Worm (Caenorhabditis elegans) whole organism, mixed stage, embryonic: ENCODE results near the gene nspb-8.

Experiments used
- elt-1 ChIP-seq: sonication (generic microtip); optimal IDR thresholded peaks from 2 replicates; lab custom pipeline; 2017; ENCODE audit warnings: missing genetic modification characterization, mild to moderate bottlenecking, missing compliant biosample characterization, antibody characterized with exemption, moderate library complexity, borderline replicate concordance; ENCODE audit not compliant: insufficient read depth
- elt-3 ChIP-seq: fragments of 150-350 bp; optimal IDR thresholded peaks from 2 replicates; lab custom pipeline; 2014; ENCODE audit warnings: missing biosample characterization, missing genetic modification characterization
- ham-2 ChIP-seq: fragments of 200-800 bp; sonication (Bioruptor generic); optimal IDR thresholded peaks from 2 replicates; lab custom pipeline; 2018; ENCODE audit warnings: mild to moderate bottlenecking, missing genetic modification characterization, missing compliant biosample characterization
- lin-13 ChIP-seq: fragments of 150-350 bp; optimal IDR thresholded peaks from 2 replicates; lab custom pipeline; 2014; ENCODE audit warnings: missing biosample characterization, missing genetic modification characterization
- mls-2 ChIP-seq: sonication (generic microtip); optimal IDR thresholded peaks from 2 replicates; lab custom pipeline; 2016; ENCODE audit warnings: mild to moderate bottlenecking, missing genetic modification characterization, moderate library complexity, missing compliant biosample characterization
- nhr-12 ChIP-seq: fragments of 150-350 bp; optimal IDR thresholded peaks from 2 replicates; lab custom pipeline; 2014; ENCODE audit warnings: missing biosample characterization, missing genetic modification characterization
- nhr-237 ChIP-seq: fragments of 150-350 bp; optimal IDR thresholded peaks from 2 replicates; lab custom pipeline; 2014; ENCODE audit warnings: missing biosample characterization, missing genetic modification characterization
- pha-4 ChIP-seq: fragments of 150-350 bp; optimal IDR thresholded peaks from 2 replicates; lab custom pipeline; 2018; ENCODE audit warnings: missing biosample characterization, missing genetic modification reagents, missing genetic modification characterization
- snpc-4 ChIP-seq: fragments of 150-350 bp; optimal IDR thresholded peaks from 2 replicates; lab custom pipeline; 2014; ENCODE audit warnings: missing biosample characterization, missing genetic modification characterization
- unc-39 ChIP-seq: fragments of 150-350 bp; optimal IDR thresholded peaks from 2 replicates; lab custom pipeline; 2014; ENCODE audit warnings: missing biosample characterization, missing genetic modification characterization
- unc-62 ChIP-seq: fragments of 150-350 bp; optimal IDR thresholded peaks from 2 replicates; lab custom pipeline; 2014; ENCODE audit warnings: missing biosample characterization, missing genetic modification reagents, missing genetic modification characterization

DNA sequence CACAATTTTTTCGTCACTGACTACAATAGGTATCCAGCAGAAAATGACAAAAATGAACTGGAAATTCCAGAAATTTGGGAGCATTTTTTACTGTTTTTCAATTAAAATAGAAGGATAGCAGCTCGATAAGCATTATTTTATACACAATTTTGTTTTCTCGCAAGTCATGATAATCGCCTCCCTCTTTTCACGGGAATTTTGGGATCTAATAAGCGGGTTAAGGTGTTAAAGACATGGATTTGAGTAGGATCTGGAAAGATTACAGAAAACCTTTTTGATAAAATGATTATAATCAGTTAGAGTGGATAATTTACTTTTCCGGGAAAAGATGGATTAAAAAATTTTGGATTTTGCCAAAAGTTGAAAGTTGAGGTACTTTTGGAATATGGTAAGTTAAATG is 31.8 kb downstream of the nspb-8 start, which contains the start of gene gcy-29:
- TF ChIP-seq nhr-12, result no peak
- TF ChIP-seq lin-13 (tag; lab: Kevin White, UChicago), result no peak
- no peak for TF ChIP-seq pha-4 (tag; lab: Kevin White, UChicago)
- TF ChIP-seq mls-2, result no peak
- no peak for TF ChIP-seq unc-62 (GFP tag; lab: Kevin White, UChicago)
- TF ChIP-seq ham-2 (GFP tag; lab: Kevin White, UChicago), result no peak
- no peak for TF ChIP-seq elt-1 (tag; lab: Kevin White, UChicago)
- no peak for TF ChIP-seq unc-39 (tag; lab: Kevin White, UChicago)
- TF ChIP-seq nhr-237 (tag; lab: Kevin White, UChicago), result no peak
- TF ChIP-seq snpc-4 (tag; lab: Kevin White, UChicago), result no peak
- TF ChIP-seq elt-3 (tag; lab: Kevin White, UChicago), result no peak
